Worm (Caenorhabditis elegans) whole organism, L1 larva: Measurements from ENCODE around the gene str-180.

Experiments
- C04F5.9 ChIP-seq: sonication (generic microtip); optimal IDR thresholded peaks from 2 replicates; lab custom pipeline; 2016; ENCODE audit warnings: missing genetic modification characterization, missing compliant biosample characterization
- C16A3.4 ChIP-seq: fragments of 150-350 bp; optimal IDR thresholded peaks from 2 replicates; lab custom pipeline; 2014; ENCODE audit warnings: missing biosample characterization, missing genetic modification characterization
- aly-2 ChIP-seq: fragments of 150-350 bp; optimal IDR thresholded peaks from 2 replicates; lab custom pipeline; 2014; ENCODE audit warnings: missing biosample characterization, missing genetic modification characterization
- ceh-8 ChIP-seq: fragments of 200-800 bp; sonication (Bioruptor generic); optimal IDR thresholded peaks from 2 replicates; lab custom pipeline; 2018; ENCODE audit warnings: mild to moderate bottlenecking, missing genetic modification characterization, moderate library complexity, missing compliant biosample characterization
- ceh-90 ChIP-seq: sonication (generic microtip); optimal IDR thresholded peaks from 2 replicates; lab custom pipeline; 2016; ENCODE audit warnings: missing genetic modification characterization, missing compliant biosample characterization
- ces-1 ChIP-seq: fragments of 150-350 bp; optimal IDR thresholded peaks from 2 replicates; lab custom pipeline; 2014; ENCODE audit warnings: missing biosample characterization, missing genetic modification reagents, missing genetic modification characterization
- dpl-1 ChIP-seq, 3 experiments: fragments of 150-350 bp in 2 of 3; sonication (generic microtip) in 1 of 3; optimal IDR thresholded peaks; 2 replicates each; lab custom pipeline; 2014 to 2017; ENCODE audit warnings: missing biosample characterization in 3 of 3, missing genetic modification characterization in 3 of 3, missing genetic modification reagents in 3 of 3
- dsc-1 ChIP-seq: sonication (generic microtip); optimal IDR thresholded peaks from 2 replicates; lab custom pipeline; 2016; ENCODE audit warnings: mild to moderate bottlenecking, missing genetic modification characterization, missing compliant biosample characterization
- efl-1 ChIP-seq, 4 experiments: fragments of 150-350 bp; optimal IDR thresholded peaks in 3 of 4; peaks in 1 of 4; 1 replicate in 1 of 4; 2 replicates in 3 of 4; lab custom pipeline; 2014; ENCODE audit warnings: missing biosample characterization in 2 of 4, missing genetic modification characterization in 2 of 4, missing genetic modification reagents in 2 of 4
- egl-27 ChIP-seq, 2 experiments: fragments of 150-350 bp in 1 of 2; sonication (generic microtip); optimal IDR thresholded peaks; 3 replicates each; lab custom pipeline; 2017 to 2018; ENCODE audit warnings: missing biosample characterization in 2 of 2, missing genetic modification characterization in 2 of 2, missing genetic modification reagents in 2 of 2
- elt-2 ChIP-seq: sonication (generic microtip); optimal IDR thresholded peaks from 2 replicates; lab custom pipeline; 2016; ENCODE audit warnings: missing genetic modification characterization, mild to moderate bottlenecking, inconsistent platforms, missing compliant biosample characterization, missing genetic modification reagents
- ets-5 ChIP-seq: fragments of 200-800 bp; sonication (Bioruptor generic); IDR thresholded peaks from 2 replicates; pipeline ENCODE4 v1.3.6; 2022; ENCODE audit warnings: missing genetic modification characterization, missing compliant biosample characterization
- fkh-4 ChIP-seq: sonication (generic microtip); optimal IDR thresholded peaks from 2 replicates; lab custom pipeline; 2016; ENCODE audit warnings: missing compliant biosample characterization, missing genetic modification characterization, borderline replicate concordance
- fkh-8 ChIP-seq: sonication (generic microtip); optimal IDR thresholded peaks from 2 replicates; lab custom pipeline; 2016; ENCODE audit warnings: mild to moderate bottlenecking, missing genetic modification characterization, missing compliant biosample characterization
- grh-1 ChIP-seq: fragments of 200-800 bp; sonication (Bioruptor generic); IDR thresholded peaks from 2 replicates; pipeline ENCODE4 v1.3.6; 2022; ENCODE audit warnings: missing genetic modification reagents, missing genetic modification characterization, missing compliant biosample characterization
- lin-15B ChIP-seq: fragments of 150-350 bp; sonication (generic microtip); optimal IDR thresholded peaks from 3 replicates; lab custom pipeline; 2014; ENCODE audit warnings: missing biosample characterization, missing genetic modification characterization
- lsy-2 ChIP-seq, 2 experiments: fragments of 150-350 bp; optimal IDR thresholded peaks; 2 replicates each; lab custom pipeline; 2014; ENCODE audit warnings: missing biosample characterization in 2 of 2, missing genetic modification characterization in 2 of 2
- mab-9 ChIP-seq: fragments of 200-800 bp; sonication (Bioruptor generic); IDR thresholded peaks from 2 replicates; pipeline ENCODE4 v1.3.6; 2022; ENCODE audit warnings: missing genetic modification reagents, missing genetic modification characterization, missing compliant biosample characterization
- mep-1 ChIP-seq: fragments of 150-350 bp; optimal IDR thresholded peaks from 2 replicates; lab custom pipeline; 2014; ENCODE audit warnings: missing biosample characterization, missing genetic modification characterization
- nhr-12 ChIP-seq: sonication (generic microtip); optimal IDR thresholded peaks from 2 replicates; lab custom pipeline; 2017; ENCODE audit warnings: missing biosample characterization, missing genetic modification characterization
- nhr-19 ChIP-seq: fragments of 200-800 bp; sonication (Bioruptor generic); conservative IDR thresholded peaks from 2 replicates; pipeline ENCODE4 v1.3.6; 2022; ENCODE audit warnings: missing genetic modification characterization, missing compliant biosample characterization
- nhr-20 ChIP-seq: sonication (generic microtip); optimal IDR thresholded peaks from 2 replicates; lab custom pipeline; 2016; ENCODE audit warnings: mild to moderate bottlenecking, missing genetic modification characterization, missing compliant biosample characterization
- nhr-28 ChIP-seq: fragments of 150-350 bp; optimal IDR thresholded peaks from 2 replicates; lab custom pipeline; 2014; ENCODE audit warnings: missing biosample characterization, missing genetic modification characterization
- nhr-47 ChIP-seq: sonication (generic microtip); optimal IDR thresholded peaks from 2 replicates; lab custom pipeline; 2016; ENCODE audit warnings: mild to moderate bottlenecking, missing genetic modification characterization, moderate library complexity, missing compliant biosample characterization
- nhr-71 ChIP-seq: sonication (generic microtip); optimal IDR thresholded peaks from 2 replicates; lab custom pipeline; 2016; ENCODE audit warnings: mild to moderate bottlenecking, missing genetic modification characterization, moderate library complexity, missing compliant biosample characterization
- nhr-76 ChIP-seq: sonication (generic microtip); optimal IDR thresholded peaks from 2 replicates; lab custom pipeline; 2017; ENCODE audit warnings: missing biosample characterization, missing genetic modification characterization
- nhr-77 ChIP-seq: fragments of 150-350 bp; optimal IDR thresholded peaks from 2 replicates; lab custom pipeline; 2014; ENCODE audit warnings: missing biosample characterization, missing genetic modification characterization
- nhr-84 ChIP-seq: sonication (generic microtip); optimal IDR thresholded peaks from 2 replicates; lab custom pipeline; 2017; ENCODE audit warnings: missing biosample characterization, missing genetic modification characterization
- pag-3 ChIP-seq: sonication (generic microtip); optimal IDR thresholded peaks from 2 replicates; lab custom pipeline; 2017; ENCODE audit warnings: missing genetic modification characterization, mild to moderate bottlenecking, missing compliant biosample characterization, antibody characterized with exemption, borderline replicate concordance; ENCODE audit not compliant: insufficient read depth
- pax-3 ChIP-seq: fragments of 200-800 bp; sonication (Bioruptor generic); optimal IDR thresholded peaks from 2 replicates; lab custom pipeline; 2018; ENCODE audit warnings: mild to moderate bottlenecking, missing genetic modification characterization, moderate library complexity, missing compliant biosample characterization
- rnt-1 ChIP-seq: sonication (generic microtip); optimal IDR thresholded peaks from 2 replicates; lab custom pipeline; 2016; ENCODE audit warnings: mild to moderate bottlenecking, missing genetic modification characterization, moderate library complexity, missing compliant biosample characterization
- skn-1 ChIP-seq: fragments of 150-350 bp; optimal IDR thresholded peaks from 2 replicates; lab custom pipeline; 2014; ENCODE audit warnings: missing biosample characterization, missing genetic modification characterization
- snpc-4 ChIP-seq: fragments of 150-350 bp; optimal IDR thresholded peaks from 2 replicates; lab custom pipeline; 2014; ENCODE audit warnings: missing biosample characterization, missing genetic modification characterization
- snu-23 ChIP-seq: sonication (generic microtip); optimal IDR thresholded peaks from 2 replicates; lab custom pipeline; 2016; ENCODE audit warnings: missing genetic modification characterization, missing compliant biosample characterization
- sox-4 ChIP-seq: sonication (generic microtip); optimal IDR thresholded peaks from 2 replicates; lab custom pipeline; 2016; ENCODE audit warnings: missing genetic modification characterization, missing compliant biosample characterization
- swsn-7 ChIP-seq: sonication (generic microtip); optimal IDR thresholded peaks from 2 replicates; lab custom pipeline; 2016; ENCODE audit warnings: missing genetic modification characterization, missing compliant biosample characterization
- tlp-1 ChIP-seq: fragments of 150-350 bp; optimal IDR thresholded peaks from 2 replicates; lab custom pipeline; 2014; ENCODE audit warnings: missing biosample characterization, missing genetic modification characterization
- unc-62 ChIP-seq: fragments of 150-350 bp; optimal IDR thresholded peaks from 2 replicates; lab custom pipeline; 2014; ENCODE audit warnings: missing biosample characterization, missing genetic modification reagents, missing genetic modification characterization
- unc-86 ChIP-seq: sonication (generic microtip); optimal IDR thresholded peaks from 2 replicates; lab custom pipeline; 2016; ENCODE audit warnings: missing genetic modification characterization, missing compliant biosample characterization
- vab-15 ChIP-seq: sonication (generic microtip); optimal IDR thresholded peaks from 2 replicates; lab custom pipeline; 2017; ENCODE audit warnings: missing genotype, mild to moderate bottlenecking, missing genetic modification characterization, missing compliant biosample characterization
- zag-1 ChIP-seq: fragments of 150-350 bp; optimal IDR thresholded peaks from 2 replicates; lab custom pipeline; 2014; ENCODE audit warnings: missing biosample characterization, missing genetic modification characterization
- ztf-4 ChIP-seq: fragments of 150-350 bp; optimal IDR thresholded peaks from 2 replicates; lab custom pipeline; 2014; ENCODE audit warnings: missing biosample characterization, missing genetic modification characterization

Gene str-180

DNA sequence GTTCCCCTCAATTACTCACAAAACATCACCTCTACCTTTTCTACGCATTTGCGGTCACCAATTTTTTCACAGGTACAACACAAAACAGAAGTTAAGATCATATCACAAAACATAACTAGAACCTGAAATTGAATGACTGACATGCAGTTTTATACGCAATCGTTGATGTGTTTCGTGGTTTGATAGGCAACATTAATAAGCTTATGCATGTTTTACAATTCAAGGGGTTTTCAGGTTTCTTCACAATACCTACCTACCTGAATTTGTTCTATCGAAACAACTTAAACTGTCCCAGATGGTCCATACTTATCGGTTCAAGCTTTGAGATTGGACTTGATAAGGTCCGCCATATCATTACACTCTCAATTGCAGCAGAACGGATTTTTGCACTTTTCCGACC lies 18.1 kb downstream of the str-180 start:
- TF ChIP-seq efl-1 (optimal IDR thresholded peaks at IDR 0.05; lab: Kevin White, UChicago) (no peak), efl-1 (GFP tag; optimal IDR thresholded peaks at IDR 0.05 in 1 of 2; lab: Kevin White, UChicago) (no peak), snpc-4 (tag; lab: Kevin White, UChicago) (no peak), zag-1 (tag; lab: Kevin White, UChicago) (no peak), nhr-77 (tag; lab: Kevin White, UChicago) (no peak), lsy-2 (tag; optimal IDR thresholded peaks at IDR 0.05; lab: Kevin White, UChicago) (no peak), vab-15 (no peak), unc-62 (no peak), nhr-84 (tag; lab: Kevin White, UChicago) (no peak), unc-86 (tag; lab: Kevin White, UChicago) (no peak), ces-1 (GFP tag; lab: Kevin White, UChicago) (no peak), egl-27 (tag; optimal IDR thresholded peaks at IDR 0.05; lab: Kevin White, UChicago) (no peak), nhr-28 (tag; lab: Kevin White, UChicago) (no peak), rnt-1 (no peak), skn-1 (tag; lab: Kevin White, UChicago) (no peak), tlp-1 (tag; lab: Kevin White, UChicago) (no peak), elt-2 (tag; lab: Kevin White, UChicago) (no peak)

DNA sequence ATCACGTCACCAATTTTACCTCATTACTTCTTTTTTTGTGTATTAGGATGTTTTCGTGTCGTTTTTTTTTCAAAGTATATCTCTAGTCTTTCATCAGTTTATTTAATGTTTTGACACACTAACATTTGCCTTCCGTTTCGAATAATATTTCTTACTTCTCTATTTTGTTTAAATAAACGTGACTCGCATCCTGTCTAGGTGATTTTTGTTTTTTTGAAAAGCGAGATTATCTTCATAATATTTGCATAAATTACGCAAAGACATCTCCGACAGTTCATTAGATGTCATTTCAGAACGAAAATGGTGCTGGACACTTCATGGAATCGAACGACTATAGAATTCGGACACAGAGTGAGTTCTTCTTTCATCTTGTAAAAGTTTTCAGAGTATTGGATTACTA lies 19.3 kb downstream of the str-180 start, which contains the start of gene T10H9.1:
TSS of gene T10H9.1 (plus strand) at position 301 of the 400 bp plus-strand sequence.
- TF ChIP-seq nhr-19 (GFP tag; lab: Robert Waterston, UW) (no peak), nhr-76 (tag; lab: Kevin White, UChicago) (no peak), ets-5 (GFP tag; lab: Robert Waterston, UW) (no peak), lsy-2 (tag; optimal IDR thresholded peaks at IDR 0.05; lab: Kevin White, UChicago) (no peak), aly-2 (tag; lab: Kevin White, UChicago) (no peak), mab-9 (GFP tag; lab: Robert Waterston, UW) (no peak), elt-2 (tag; lab: Kevin White, UChicago) (no peak), vab-15 (no peak), C16A3.4 (tag; lab: Kevin White, UChicago) (no peak), ceh-90 (tag; lab: Kevin White, UChicago) (no peak), snu-23 (no peak), tlp-1 (tag; lab: Kevin White, UChicago) (no peak), swsn-7 (tag; lab: Kevin White, UChicago) (no peak)

DNA sequence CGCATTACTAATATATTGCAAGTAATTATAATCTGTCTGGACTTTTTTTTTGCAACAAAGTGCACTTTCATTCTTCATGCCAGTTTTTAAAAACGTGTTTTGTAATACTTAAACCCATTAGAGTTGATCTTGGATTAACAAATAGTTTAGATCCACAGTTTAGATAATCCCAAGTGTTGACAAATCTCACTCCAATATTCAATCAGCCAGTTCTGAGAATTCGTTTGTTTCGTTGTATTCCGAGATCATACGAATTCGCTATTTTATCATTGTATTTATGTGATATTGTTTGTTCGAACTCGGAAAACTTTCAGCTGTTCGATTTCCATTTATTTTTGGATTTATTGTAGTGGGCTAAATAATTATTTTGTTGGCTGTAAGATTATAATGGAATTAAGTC lies 22.8 kb downstream of the str-180 start:
- peak; percentile 27 for TF ChIP-seq fkh-8
- TF ChIP-seq lin-15B (tag; lab: Kevin White, UChicago) = no peak
- peak; percentile 19 for TF ChIP-seq pax-3 (tag; lab: Kevin White, UChicago)
- peak; percentile 36 for TF ChIP-seq nhr-47 (tag; lab: Kevin White, UChicago)
- no peak for TF ChIP-seq dpl-1 (GFP tag; optimal IDR thresholded peaks at IDR 0.05; lab: Kevin White, UChicago)
- TF ChIP-seq snpc-4 (tag; lab: Kevin White, UChicago) = no peak
- TF ChIP-seq nhr-71 (tag; lab: Kevin White, UChicago) = peak; percentile 27
- TF ChIP-seq snu-23 = no peak
- peak; percentile 66 for TF ChIP-seq sox-4 (tag; lab: Kevin White, UChicago)
- TF ChIP-seq grh-1 = no peak
- no peak for TF ChIP-seq ztf-4 (tag; lab: Kevin White, UChicago)
- TF ChIP-seq unc-86 (tag; lab: Kevin White, UChicago) = no peak
- no peak for TF ChIP-seq fkh-4 (tag; lab: Kevin White, UChicago)
- TF ChIP-seq elt-2 (tag; lab: Kevin White, UChicago) = no peak
- no peak for TF ChIP-seq swsn-7 (tag; lab: Kevin White, UChicago)
- TF ChIP-seq nhr-20 = no peak
- TF ChIP-seq nhr-12 (tag; lab: Kevin White, UChicago) = no peak
- no peak for TF ChIP-seq mep-1 (tag; lab: Kevin White, UChicago)
- no peak for TF ChIP-seq ces-1 (GFP tag; lab: Kevin White, UChicago)
- TF ChIP-seq C04F5.9 (tag; lab: Kevin White, UChicago) = no peak
- TF ChIP-seq pag-3 = no peak
- TF ChIP-seq ceh-8 = no peak
- TF ChIP-seq nhr-19 (GFP tag; lab: Robert Waterston, UW) = no peak
- TF ChIP-seq dsc-1 = peak; percentile 97
